Worm (Caenorhabditis elegans): Measurements from ENCODE around the gene Y7A5A.10.

DNA sequence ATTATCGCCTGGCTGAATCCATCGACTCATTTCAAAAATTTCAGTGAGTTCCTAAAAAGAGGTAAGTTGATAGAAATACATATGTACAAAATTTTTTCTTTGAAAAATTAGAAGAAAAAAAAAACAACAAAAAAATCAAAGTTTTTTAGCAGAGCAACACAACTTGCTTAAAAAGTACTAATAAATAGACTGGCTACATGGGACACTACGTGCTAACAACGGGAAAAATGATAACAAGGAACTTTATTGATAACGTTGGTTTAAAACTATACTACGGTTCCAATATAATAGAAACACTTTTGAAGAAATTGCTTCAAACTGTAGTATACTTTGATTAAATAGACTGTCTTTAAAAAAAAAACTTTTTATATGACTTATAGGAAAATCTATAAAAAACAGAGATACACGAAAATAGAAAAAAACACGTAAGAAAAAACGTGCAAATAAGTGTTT, 43.6 kb upstream of the Y7A5A.10 start, which contains the start of gene acox-1.6:
- no peak for TF ChIP-seq unc-130 (GFP tag; optimal IDR thresholded peaks at IDR 0.05)
- no peak for TF ChIP-seq nhr-237 (tag; optimal IDR thresholded peaks at IDR 0.05)
- no peak for TF ChIP-seq F10B5.3 (tag; optimal IDR thresholded peaks at IDR 0.05)
- no peak for TF ChIP-seq ceh-82 (tag; optimal IDR thresholded peaks at IDR 0.05)
- TF ChIP-seq lin-1 (GFP tag; IDR thresholded peaks at IDR 0.05): no peak
- peak; percentile 80 for TF ChIP-seq nhr-28 (tag; optimal IDR thresholded peaks at IDR 0.05)
- TF ChIP-seq mdl-1 (tag; optimal IDR thresholded peaks at IDR 0.05): peak in 1 of 2 experiments; percentile 7
- TF ChIP-seq nhr-10 (tag; optimal IDR thresholded peaks at IDR 0.05): no peak
- no peak for TF ChIP-seq lsy-2 (tag; optimal IDR thresholded peaks at IDR 0.05)
- no peak for TF ChIP-seq R02D3.7 (tag; optimal IDR thresholded peaks at IDR 0.05)
- no peak for TF ChIP-seq ama-1 (optimal IDR thresholded peaks at IDR 0.05)
- TF ChIP-seq fkh-10 (GFP tag; optimal IDR thresholded peaks at IDR 0.05): no peak
- TF ChIP-seq cey-2 (tag; optimal IDR thresholded peaks at IDR 0.05; ENCODE audit: borderline replicate concordance, insufficient read depth): no peak
